Worm (Caenorhabditis elegans): Measurements from ENCODE around the gene nhr-93.

DNA sequence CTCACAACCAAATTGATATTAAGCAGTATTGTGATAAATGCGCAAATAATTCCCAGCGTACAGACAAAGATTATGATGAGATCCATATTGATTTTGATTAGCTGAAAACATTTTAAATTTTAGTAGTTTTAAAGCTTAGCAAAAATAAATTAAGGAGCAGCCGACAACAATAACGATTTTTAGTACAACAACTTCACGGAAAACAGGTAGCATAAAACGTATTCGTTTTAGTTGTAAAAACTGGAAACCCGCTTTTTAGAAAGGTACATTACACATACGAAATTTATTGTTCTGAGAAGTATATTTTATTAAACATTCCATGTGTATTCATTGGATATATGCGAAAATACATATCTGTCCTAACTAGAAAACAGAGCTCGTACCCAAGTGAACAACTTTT, 47.8 kb downstream of the nhr-93 start, which contains the start of gene srbc-36:
- no peak for TF ChIP-seq W03F9.2 (tag; optimal IDR thresholded peaks at IDR 0.05)
- TF ChIP-seq him-1 (tag; optimal IDR thresholded peaks at IDR 0.05): no peak
